Worm (Caenorhabditis elegans): ENCODE measurements around the gene sru-38.

DNA sequence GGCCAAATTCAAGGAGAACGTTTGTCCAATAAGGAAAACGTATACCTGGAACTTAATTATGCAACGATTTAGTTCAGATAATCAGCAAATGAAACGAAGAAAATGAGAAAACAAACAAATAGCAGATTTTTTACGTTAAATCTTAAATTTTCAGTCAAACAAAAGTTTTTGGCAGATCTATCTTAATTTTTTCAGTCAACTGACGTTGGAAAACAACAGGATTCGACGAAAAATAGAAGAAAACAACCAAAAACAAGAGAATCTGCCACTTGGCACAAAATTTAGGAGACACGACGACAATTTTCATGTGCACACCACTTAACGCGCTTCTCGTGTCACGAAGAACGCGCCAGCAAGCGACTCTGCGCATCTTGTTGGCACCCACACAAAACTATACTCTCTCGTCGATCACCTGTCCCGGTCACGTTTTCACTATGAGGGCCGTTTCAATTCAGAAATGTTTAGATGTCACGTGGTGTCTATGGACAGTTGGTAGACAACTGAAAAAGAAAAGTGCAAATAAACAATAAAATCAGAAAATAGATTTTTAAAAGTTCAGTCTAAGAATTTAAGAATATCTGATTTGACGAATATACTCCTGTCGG, 46.1 kb downstream of the sru-38 start, which contains the start of gene ztf-7:
- TF ChIP-seq ama-1 (optimal IDR thresholded peaks at IDR 0.05) (no peak), flt-1 (GFP tag; IDR thresholded peaks at IDR 0.05) (no peak), hmg-4 (GFP tag; optimal IDR thresholded peaks at IDR 0.05) (no peak), tbx-11 (GFP tag; IDR thresholded peaks at IDR 0.05) (no peak), ets-7 (tag; optimal IDR thresholded peaks at IDR 0.05) (no peak)

All from whole organism, early embryonic.